Fruit fly (Drosophila melanogaster) whole organism, embryonic: Measurements from ENCODE around the gene Alms1a.

ENCODE experiments used
- Abd-B ChIP-seq: fragments of 200-800 bp; sonication (Bioruptor generic); optimal IDR thresholded peaks from 2 replicates; lab custom pipeline; 2018; ENCODE audit warnings: missing biosample characterization, mild to moderate bottlenecking, missing genetic modification characterization, moderate library complexity
- Atf-2 ChIP-seq: fragments of 200-800 bp; sonication (Bioruptor generic); optimal IDR thresholded peaks from 2 replicates; lab custom pipeline; 2016; ENCODE audit warnings: missing biosample characterization, missing genetic modification characterization
- Bdp1 ChIP-seq: fragments of 200-800 bp; sonication (Bioruptor generic); optimal IDR thresholded peaks from 3 replicates; lab custom pipeline; 2016; ENCODE audit warnings: missing biosample characterization, missing genetic modification characterization
- BtbVII ChIP-seq: fragments of 200-800 bp; sonication (Bioruptor generic); optimal IDR thresholded peaks from 3 replicates; lab custom pipeline; 2017; ENCODE audit warnings: missing biosample characterization, mild to moderate bottlenecking, missing genetic modification characterization
- CG11504 ChIP-seq: fragments of 200-800 bp; sonication (Bioruptor generic); optimal IDR thresholded peaks from 3 replicates; lab custom pipeline; 2019; ENCODE audit warnings: missing biosample characterization, mild to moderate bottlenecking, missing genetic modification characterization, moderate library complexity
- CG12155 ChIP-seq: fragments of 200-800 bp; sonication (Bioruptor generic); optimal IDR thresholded peaks from 3 replicates; lab custom pipeline; 2016; ENCODE audit warnings: missing biosample characterization, missing genetic modification characterization
- CG1233 ChIP-seq: fragments of 200-800 bp; sonication (Bioruptor generic); optimal IDR thresholded peaks from 4 replicates; lab custom pipeline; 2018; ENCODE audit warnings: missing biosample characterization, mild to moderate bottlenecking, missing genetic modification characterization
- CG15601 ChIP-seq: fragments of 200-800 bp; sonication (Bioruptor generic); optimal IDR thresholded peaks from 3 replicates; lab custom pipeline; 2019; ENCODE audit warnings: missing biosample characterization, mild to moderate bottlenecking, missing genetic modification characterization, moderate library complexity
- CG15696 ChIP-seq: fragments of 200-800 bp; sonication (Bioruptor generic); optimal IDR thresholded peaks from 2 replicates; lab custom pipeline; 2019; ENCODE audit warnings: missing biosample characterization, mild to moderate bottlenecking, missing genetic modification characterization, moderate library complexity
- CG17361 ChIP-seq: fragments of 200-800 bp; sonication (Bioruptor generic); IDR thresholded peaks from 3 replicates; pipeline ENCODE4 v1.3.6; 2022; ENCODE audit warnings: missing biosample characterization, missing genetic modification characterization
- CG18262 ChIP-seq: fragments of 200-800 bp; optimal IDR thresholded peaks from 3 replicates; lab custom pipeline; 2019; ENCODE audit warnings: missing biosample characterization, mild to moderate bottlenecking, missing genetic modification characterization, moderate library complexity
- CG2116 ChIP-seq: fragments of 200-800 bp; sonication (Bioruptor generic); optimal IDR thresholded peaks from 3 replicates; lab custom pipeline; 2018; ENCODE audit warnings: missing biosample characterization, mild to moderate bottlenecking, missing genetic modification characterization
- CG2712 ChIP-seq: fragments of 200-800 bp; optimal IDR thresholded peaks from 3 replicates; lab custom pipeline; 2019; ENCODE audit warnings: missing biosample characterization, mild to moderate bottlenecking, missing genetic modification characterization, moderate library complexity
- CG3281 ChIP-seq: fragments of 200-800 bp; sonication (Bioruptor generic); optimal IDR thresholded peaks from 3 replicates; lab custom pipeline; 2017; ENCODE audit warnings: missing biosample characterization, mild to moderate bottlenecking, missing genetic modification characterization
- CG4328 ChIP-seq: fragments of 200-800 bp; sonication (Bioruptor generic); optimal IDR thresholded peaks from 3 replicates; lab custom pipeline; 2017; ENCODE audit warnings: missing biosample characterization, missing genetic modification reagents, missing genetic modification characterization
- CG4820 ChIP-seq: fragments of 200-800 bp; sonication (Bioruptor generic); optimal IDR thresholded peaks from 3 replicates; lab custom pipeline; 2016; ENCODE audit warnings: missing biosample characterization, missing genetic modification characterization
- CG6654 ChIP-seq: fragments of 200-800 bp; sonication (Bioruptor generic); optimal IDR thresholded peaks from 2 replicates; lab custom pipeline; 2017; ENCODE audit warnings: missing biosample characterization, mild to moderate bottlenecking, missing genetic modification characterization
- CG7786 ChIP-seq: fragments of 200-800 bp; sonication (Bioruptor generic); optimal IDR thresholded peaks from 2 replicates; lab custom pipeline; 2016; ENCODE audit warnings: missing biosample characterization, missing genetic modification characterization
- CG7839 ChIP-seq: fragments of 200-800 bp; sonication (Bioruptor generic); optimal IDR thresholded peaks from 3 replicates; lab custom pipeline; 2018; ENCODE audit warnings: missing biosample characterization, mild to moderate bottlenecking, missing genetic modification characterization, moderate library complexity
- CG9817 ChIP-seq: fragments of 200-800 bp; sonication (Bioruptor generic); optimal IDR thresholded peaks from 2 replicates; lab custom pipeline; 2018; ENCODE audit warnings: missing biosample characterization, mild to moderate bottlenecking, missing genetic modification characterization, moderate library complexity
- D19A ChIP-seq: fragments of 200-800 bp; optimal IDR thresholded peaks from 3 replicates; lab custom pipeline; 2019; ENCODE audit warnings: missing biosample characterization, mild to moderate bottlenecking, missing genetic modification characterization, moderate library complexity
- Hr51 ChIP-seq, 2 experiments: fragments of 200-800 bp; sonication (Bioruptor generic); optimal IDR thresholded peaks; 2 replicates in 1 of 2; 3 replicates in 1 of 2; lab custom pipeline; 2016 to 2018; ENCODE audit warnings: missing biosample characterization in 2 of 2, missing genetic modification characterization in 2 of 2, mild to moderate bottlenecking in 1 of 2, moderate library complexity in 1 of 2
- Hsf ChIP-seq: fragments of 200-800 bp; sonication (Bioruptor generic); optimal IDR thresholded peaks from 3 replicates; lab custom pipeline; 2016; ENCODE audit warnings: missing biosample characterization, missing genetic modification characterization
- MESR4 ChIP-seq: fragments of 200-800 bp; sonication (Bioruptor generic); optimal IDR thresholded peaks from 2 replicates; lab custom pipeline; 2018; ENCODE audit warnings: missing biosample characterization, mild to moderate bottlenecking, missing genetic modification characterization, moderate library complexity
- Poxn ChIP-seq: fragments of 200-800 bp; sonication (Bioruptor generic); IDR thresholded peaks from 2 replicates; pipeline ENCODE4 v1.3.6; 2022; ENCODE audit warnings: missing biosample characterization, missing genetic modification characterization
- Sox102F ChIP-seq: fragments of 200-800 bp; sonication (Bioruptor generic); optimal IDR thresholded peaks from 2 replicates; lab custom pipeline; 2018; ENCODE audit warnings: missing biosample characterization, mild to moderate bottlenecking, missing genetic modification characterization, moderate library complexity
- Tbp ChIP-seq: fragments of >200 bp; optimal IDR thresholded peaks from 2 replicates; lab custom pipeline; 2018; ENCODE audit warnings: missing biosample characterization, missing genetic modification characterization
- Usf ChIP-seq: fragments of 200-800 bp; sonication (Bioruptor generic); optimal IDR thresholded peaks from 2 replicates; lab custom pipeline; 2017; ENCODE audit warnings: missing genotype, missing biosample characterization, missing genetic modification characterization
- Xbp1 ChIP-seq: fragments of 200-800 bp; sonication (Bioruptor generic); optimal IDR thresholded peaks from 3 replicates; lab custom pipeline; 2016; ENCODE audit warnings: missing biosample characterization, mild to moderate bottlenecking, missing genetic modification characterization
- ab ChIP-seq: fragments of 200-800 bp; sonication (Bioruptor generic); optimal IDR thresholded peaks from 2 replicates; lab custom pipeline; 2016; ENCODE audit warnings: missing biosample characterization, missing genetic modification characterization
- bigmax ChIP-seq: fragments of 200-800 bp; sonication (Bioruptor generic); optimal IDR thresholded peaks from 2 replicates; lab custom pipeline; 2018; ENCODE audit warnings: missing biosample characterization, mild to moderate bottlenecking, missing genetic modification characterization
- bsh ChIP-seq, 2 experiments: fragments of 200-800 bp; sonication (Bioruptor generic); optimal IDR thresholded peaks; 2 replicates each; lab custom pipeline; 2017 to 2018; ENCODE audit warnings: mild to moderate bottlenecking in 2 of 2, missing biosample characterization in 2 of 2, missing genetic modification characterization in 2 of 2, moderate library complexity in 1 of 2
- ci ChIP-seq: fragments of 200-800 bp; sonication (Bioruptor generic); IDR thresholded peaks from 3 replicates; pipeline ENCODE4 v1.3.6; 2022; ENCODE audit warnings: missing biosample characterization, missing genetic modification characterization
- ftz-f1 ChIP-seq: fragments of 200-800 bp; sonication (Bioruptor generic); optimal IDR thresholded peaks from 2 replicates; lab custom pipeline; 2016; ENCODE audit warnings: missing biosample characterization, missing genetic modification characterization
- gem ChIP-seq: fragments of 200-800 bp; sonication (Bioruptor generic); optimal IDR thresholded peaks from 2 replicates; lab custom pipeline; 2019; ENCODE audit warnings: missing biosample characterization, mild to moderate bottlenecking, missing genetic modification characterization, moderate library complexity
- ind ChIP-seq: fragments of 200-800 bp; sonication (Bioruptor generic); optimal IDR thresholded peaks from 3 replicates; lab custom pipeline; 2016; ENCODE audit warnings: missing biosample characterization, missing genetic modification characterization
- lola ChIP-seq, 3 experiments: fragments of >200 bp in 2 of 3; fragments of 200-800 bp in 1 of 3; sonication (Bioruptor generic) in 1 of 3; optimal IDR thresholded peaks; 2 replicates each; lab custom pipeline; 2017 to 2019; ENCODE audit warnings: missing biosample characterization in 3 of 3, missing genetic modification characterization in 3 of 3, mild to moderate bottlenecking in 1 of 3, moderate library complexity in 1 of 3
- mam ChIP-seq: fragments of 200-800 bp; sonication (Bioruptor generic); optimal IDR thresholded peaks from 3 replicates; lab custom pipeline; 2016; ENCODE audit warnings: missing biosample characterization, missing genetic modification characterization
- nmo ChIP-seq: fragments of 200-800 bp; sonication (Bioruptor generic); optimal IDR thresholded peaks from 2 replicates; lab custom pipeline; 2018; ENCODE audit warnings: missing biosample characterization, mild to moderate bottlenecking, missing genetic modification characterization, moderate library complexity
- peb ChIP-seq: fragments of 200-800 bp; sonication (Bioruptor generic); IDR thresholded peaks from 2 replicates; pipeline ENCODE4 v1.3.6; 2022; ENCODE audit warnings: missing biosample characterization, missing genetic modification characterization
- phol ChIP-seq: fragments of 200-800 bp; sonication (Bioruptor generic); optimal IDR thresholded peaks from 3 replicates; lab custom pipeline; 2018; ENCODE audit warnings: missing biosample characterization, mild to moderate bottlenecking, missing genetic modification characterization, moderate library complexity
- prd ChIP-seq, 3 experiments: fragments of >200 bp in 2 of 3; fragments of 200-800 bp in 1 of 3; sonication (Bioruptor generic) in 1 of 3; optimal IDR thresholded peaks in 2 of 3; IDR thresholded peaks in 1 of 3; 2 replicates in 2 of 3; 3 replicates in 1 of 3; pipeline versions ENCODE4 v1.3.6 to Lab custom; 2017 to 2022; ENCODE audit warnings: missing biosample characterization in 1 of 3, missing genetic modification characterization in 1 of 3
- repo ChIP-seq: fragments of 200-800 bp; sonication (Bioruptor generic); optimal IDR thresholded peaks from 2 replicates; lab custom pipeline; 2016; ENCODE audit warnings: missing biosample characterization, missing genetic modification characterization
- row ChIP-seq: fragments of 200-800 bp; sonication (Bioruptor generic); IDR thresholded peaks from 3 replicates; pipeline ENCODE4 v1.3.6; 2022; ENCODE audit warnings: missing biosample characterization, missing genetic modification characterization
- sim ChIP-seq: fragments of 200-800 bp; sonication (Bioruptor generic); IDR thresholded peaks from 2 replicates; pipeline ENCODE4 v1.3.6; 2022; ENCODE audit warnings: missing biosample characterization, missing genetic modification characterization
- sisA ChIP-seq: fragments of 200-800 bp; sonication (Bioruptor generic); IDR thresholded peaks from 2 replicates; pipeline ENCODE4 v1.3.6; 2022; ENCODE audit warnings: missing biosample characterization, missing genetic modification characterization
- tgo ChIP-seq: fragments of 200-800 bp; sonication (Bioruptor generic); IDR thresholded peaks from 3 replicates; pipeline ENCODE4 v1.3.6; 2022; ENCODE audit warnings: missing biosample characterization, missing genetic modification characterization
- vnd ChIP-seq: fragments of 200-800 bp; sonication (Bioruptor generic); IDR thresholded peaks from 3 replicates; pipeline ENCODE4 v1.3.6; 2022; ENCODE audit warnings: missing biosample characterization, missing genetic modification characterization; ENCODE audit not compliant: partially characterized antibody

Gene Alms1a

DNA sequence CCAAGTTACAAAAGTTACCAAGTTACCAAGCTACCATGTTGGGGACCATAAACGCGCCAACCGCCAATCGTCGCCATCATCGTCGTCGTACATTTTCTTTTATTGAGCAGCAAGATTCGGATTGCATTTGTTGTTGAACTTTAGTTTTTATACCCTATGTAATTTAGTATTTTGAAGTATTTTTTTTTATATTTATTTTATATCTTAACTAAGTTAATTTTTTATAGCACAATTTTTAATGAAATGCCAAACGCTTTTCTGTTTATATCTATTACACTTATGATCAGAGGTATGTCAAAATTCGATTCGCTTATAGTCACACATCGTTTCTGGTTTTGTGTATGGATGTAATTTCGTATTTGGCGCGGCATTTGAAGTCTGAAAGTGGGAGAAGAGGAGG is 53.4 kb downstream of the Alms1a start:
- TF ChIP-seq Hr51 (GFP tag; optimal IDR thresholded peaks at IDR 0.05; lab: Kevin White, UChicago) (peak in 1 of 2 experiments; percentile 13), nmo (GFP tag; lab: Kevin White, UChicago) (peak; percentile 18), Tbp (GFP tag; lab: Kevin White, UChicago) (no peak), row (0 out of 3 replicates have a peak, but pooled peaks have one; percentile 21), CG12155 (GFP tag; lab: Kevin White, UChicago) (no peak), CG11504 (tag; lab: Kevin White, UChicago) (peak; percentile 36), bsh (GFP tag; optimal IDR thresholded peaks at IDR 0.05; lab: Kevin White, UChicago) (peak in 1 of 2 experiments; percentile 1), CG15601 (tag; lab: Kevin White, UChicago) (no peak), CG9817 (tag; lab: Kevin White, UChicago) (no peak), gem (tag; lab: Kevin White, UChicago) (peak; percentile 35), phol (tag; lab: Kevin White, UChicago) (peak; percentile 8), CG7839 (tag; lab: Kevin White, UChicago) (peak; percentile 10), Sox102F (peak; percentile 39), ci (0 out of 3 replicates have a peak, but pooled peaks have one; percentile 24), CG2712 (tag; lab: Kevin White, UChicago) (peak; percentile 14), prd (optimal IDR thresholded peaks at IDR 0.05; lab: Kevin White, UChicago) (no peak), prd (GFP tag; IDR thresholded peaks at IDR 0.05; lab: Robert Waterston, UW) (0 out of 3 replicates have a peak, but pooled peaks have one; percentile 15)

DNA sequence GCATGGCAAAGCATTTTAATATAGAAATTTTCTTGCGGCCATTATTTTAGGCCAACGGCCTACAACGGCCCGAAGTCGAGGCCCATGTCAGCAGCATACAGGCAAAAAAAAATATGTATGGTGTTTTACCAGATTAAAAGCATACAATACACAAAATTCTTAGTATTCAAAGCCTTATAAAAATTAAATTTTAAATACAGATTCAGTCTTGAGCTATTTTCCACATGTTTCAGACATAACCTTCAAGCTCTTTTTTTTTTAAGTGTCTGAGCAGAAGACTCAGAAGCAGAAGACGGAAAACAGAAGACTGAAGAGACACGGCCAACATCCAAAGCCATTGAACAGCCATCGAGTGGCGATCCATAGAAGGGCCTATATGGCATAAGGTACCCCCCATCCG is 54.0 kb downstream of the Alms1a start:
- TF ChIP-seq Poxn (GFP tag; lab: Robert Waterston, UW) = no peak
- peak in 1 of 3 experiments; percentile 76 for TF ChIP-seq lola (GFP tag; optimal IDR thresholded peaks at IDR 0.05; lab: Kevin White, UChicago)
- TF ChIP-seq vnd (GFP tag; lab: Robert Waterston, UW) = no peak
- peak; percentile 17 for TF ChIP-seq ind (GFP tag; lab: Kevin White, UChicago)
- TF ChIP-seq Hsf (GFP tag; lab: Kevin White, UChicago) = peak; percentile 6
- TF ChIP-seq CG6654 (GFP tag; lab: Kevin White, UChicago) = peak; percentile 27
- no peak for TF ChIP-seq BtbVII (GFP tag; lab: Kevin White, UChicago)
- peak; percentile 22 for TF ChIP-seq Xbp1 (GFP tag; lab: Kevin White, UChicago)
- TF ChIP-seq CG17361 (GFP tag; lab: Robert Waterston, UW) = peak; percentile 57; the same call in 2 of the 3 replicates
- peak; percentile 63 for TF ChIP-seq CG2712 (tag; lab: Kevin White, UChicago)
- no peak for TF ChIP-seq CG2116
- TF ChIP-seq D19A (tag; lab: Kevin White, UChicago) = peak; percentile 32
- peak; percentile 34 for TF ChIP-seq CG15696 (tag; lab: Kevin White, UChicago)
- TF ChIP-seq CG4328 (GFP tag; lab: Kevin White, UChicago) = no peak
- 0 out of 2 replicates have a peak, but pooled peaks have one; percentile 13 for TF ChIP-seq peb
- TF ChIP-seq CG4820 (GFP tag; lab: Kevin White, UChicago) = peak; percentile 45
- TF ChIP-seq ab (GFP tag; lab: Kevin White, UChicago) = no peak
- TF ChIP-seq MESR4 (GFP tag; lab: Kevin White, UChicago) = no peak
- TF ChIP-seq CG3281 = no peak
- no peak for TF ChIP-seq repo (GFP tag; lab: Kevin White, UChicago)
- TF ChIP-seq Bdp1 (GFP tag; lab: Kevin White, UChicago) = no peak
- 0 out of 2 replicates have a peak, but pooled peaks have one; percentile 17 for TF ChIP-seq sim
- peak; percentile 17 for TF ChIP-seq Abd-B (GFP tag; lab: Kevin White, UChicago)
- TF ChIP-seq CG7786 (GFP tag; lab: Kevin White, UChicago) = peak; percentile 16
- TF ChIP-seq mam = no peak
- no peak for TF ChIP-seq ftz-f1 (GFP tag; lab: Kevin White, UChicago)
- TF ChIP-seq Usf (GFP tag; lab: Kevin White, UChicago) = no peak
- TF ChIP-seq CG1233 (GFP tag; lab: Kevin White, UChicago) = peak; percentile 5
- peak; percentile 28; the same call in 1 of the 2 replicates for TF ChIP-seq sisA (GFP tag; lab: Robert Waterston, UW)
- TF ChIP-seq CG18262 (tag; lab: Kevin White, UChicago) = peak; percentile 62
- peak; percentile 28; the same call in 1 of the 3 replicates for TF ChIP-seq tgo (GFP tag; lab: Robert Waterston, UW)
- TF ChIP-seq Atf-2 = peak; percentile 17
- no peak for TF ChIP-seq bigmax (GFP tag; lab: Kevin White, UChicago)
- peak; percentile 52; the same call in 1 of the 3 replicates for TF ChIP-seq ci
